Worm (Caenorhabditis elegans) whole organism, midembryonic: ENCODE data around the gene srd-54.

ENCODE experiments used
- T22C8.4 ChIP-seq: fragments of 200-800 bp; sonication (Bioruptor generic); IDR thresholded peaks from 2 replicates; pipeline ENCODE4 v1.3.6; 2022; ENCODE audit warnings: missing genetic modification characterization, missing compliant biosample characterization
- tab-1 ChIP-seq: fragments of 200-800 bp; sonication (Bioruptor generic); IDR thresholded peaks from 2 replicates; pipeline ENCODE4 v1.3.6; 2022; ENCODE audit warnings: missing genetic modification characterization, missing compliant biosample characterization

DNA sequence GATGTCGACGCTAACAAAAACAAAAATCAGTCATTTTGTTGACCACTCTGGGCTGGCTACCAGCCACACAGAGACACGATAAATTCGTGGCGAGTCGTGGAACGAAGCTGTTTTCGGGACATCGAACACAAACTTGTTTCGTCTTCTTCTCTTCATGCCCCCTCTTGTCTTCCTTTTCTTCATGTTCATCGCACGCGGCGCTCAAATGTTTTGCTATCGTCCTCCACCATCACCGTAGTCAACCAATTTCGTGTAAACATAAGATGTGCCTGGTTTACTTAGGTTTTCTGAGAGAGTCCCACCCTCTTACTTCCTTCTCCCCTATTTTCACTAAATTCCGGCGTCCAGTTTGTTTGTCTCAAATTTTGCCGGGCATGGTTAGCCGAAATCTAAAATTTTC, 42.1 kb upstream of the srd-54 start:
- TF ChIP-seq tab-1 (GFP tag; lab: Robert Waterston, UW), result no peak
- no peak for TF ChIP-seq T22C8.4 (GFP tag; lab: Robert Waterston, UW)
